Fruit fly (Drosophila melanogaster): ENCODE results near the gene Jon25Bii.

Gene Jon25Bii

dm6 chr2L:4997401-4998259 lies 44.7 kb upstream of the Jon25Bii start (continued):
- TF ChIP-seq HLH4C (GFP tag; IDR thresholded peaks at IDR 0.05; ENCODE audit: partially characterized antibody): peak; percentile 66
- TF ChIP-seq sens-2 (GFP tag; IDR thresholded peaks at IDR 0.05): peak; percentile 99
- TF ChIP-seq pfk (GFP tag; optimal IDR thresholded peaks at IDR 0.05): peak; percentile 50
- peak; percentile 65 for TF ChIP-seq CG14860 (GFP tag; IDR thresholded peaks at IDR 0.05; ENCODE audit: partially characterized antibody)
- peak; percentile 96 for TF ChIP-seq CG7357 (GFP tag; IDR thresholded peaks at IDR 0.05)
- TF ChIP-seq unpg (GFP tag; optimal IDR thresholded peaks at IDR 0.05): peak; percentile 100
- TF ChIP-seq CG10654 (GFP tag; optimal IDR thresholded peaks at IDR 0.05): peak; percentile 99
- TF ChIP-seq schlank (tag; optimal IDR thresholded peaks at IDR 0.05): peak; percentile 96
- TF ChIP-seq salm (tag; optimal IDR thresholded peaks at IDR 0.05): peak; percentile 98
- TF ChIP-seq Aef1 (GFP tag; IDR thresholded peaks at IDR 0.05): peak; percentile 99
- TF ChIP-seq BEAF-32 (GFP tag; optimal IDR thresholded peaks at IDR 0.05): peak; percentile 24
- TF ChIP-seq nau (GFP tag; optimal IDR thresholded peaks at IDR 0.05): peak; percentile 98
- peak; percentile 99 for TF ChIP-seq CG8089 (GFP tag; optimal IDR thresholded peaks at IDR 0.05)
- peak; percentile 99 for TF ChIP-seq CG2678 (tag; optimal IDR thresholded peaks at IDR 0.05)
- peak; percentile 99 for TF ChIP-seq CG30431 (GFP tag; optimal IDR thresholded peaks at IDR 0.05)
- TF ChIP-seq Usf (GFP tag; optimal IDR thresholded peaks at IDR 0.05): peak; percentile 98
- peak; percentile 88 for TF ChIP-seq ftz-f1 (GFP tag; optimal IDR thresholded peaks at IDR 0.05)
- peak; percentile 97 for TF ChIP-seq CG17568 (GFP tag; optimal IDR thresholded peaks at IDR 0.05)
- TF ChIP-seq CG11247 (GFP tag; IDR thresholded peaks at IDR 0.05): peak; percentile 99
- peak; percentile 99 for TF ChIP-seq ap (GFP tag; IDR thresholded peaks at IDR 0.05)
- peak; percentile 98 to 99 for TF ChIP-seq bsh (GFP tag; optimal IDR thresholded peaks at IDR 0.05)
- TF ChIP-seq sna (GFP tag; IDR thresholded peaks at IDR 0.05; ENCODE audit: partially characterized antibody): peak; percentile 52; the same call in 1 of the 2 replicates
- TF ChIP-seq chn (GFP tag; optimal IDR thresholded peaks at IDR 0.05): peak; percentile 99
- TF ChIP-seq Mes4 (GFP tag; optimal IDR thresholded peaks at IDR 0.05): peak; percentile 99
- peak; percentile 98 for TF ChIP-seq Deaf1 (tag; optimal IDR thresholded peaks at IDR 0.05)
- TF ChIP-seq caup (GFP tag; optimal IDR thresholded peaks at IDR 0.05; ENCODE audit: severe bottlenecking): peak; percentile 98
- TF ChIP-seq CG30403 (GFP tag; optimal IDR thresholded peaks at IDR 0.05): peak; percentile 99
- TF ChIP-seq disco-r (GFP tag; optimal IDR thresholded peaks at IDR 0.05): peak; percentile 99
- peak; percentile 99 for TF ChIP-seq CG4282 (GFP tag; optimal IDR thresholded peaks at IDR 0.05)
- TF ChIP-seq tup (GFP tag; optimal IDR thresholded peaks at IDR 0.05): peak; percentile 98
- TF ChIP-seq CG9876 (GFP tag; optimal IDR thresholded peaks at IDR 0.05): peak; percentile 99
- peak; percentile 99 for TF ChIP-seq CG4424 (GFP tag; optimal IDR thresholded peaks at IDR 0.05)
- peak; percentile 98 for TF ChIP-seq sr (GFP tag; IDR thresholded peaks at IDR 0.05)
- peak; percentile 99 for TF ChIP-seq CG2712 (tag; optimal IDR thresholded peaks at IDR 0.05)
- TF ChIP-seq nmo (GFP tag; optimal IDR thresholded peaks at IDR 0.05): peak; percentile 99
- peak in 1 of 3 experiments; percentile 95 for TF ChIP-seq Stat92E (GFP tag; optimal IDR thresholded peaks at IDR 0.05)
- peak; percentile 99 for TF ChIP-seq Ptx1 (GFP tag; IDR thresholded peaks at IDR 0.05)
- TF ChIP-seq ttk (GFP tag; IDR thresholded peaks at IDR 0.05): peak; percentile 99
- TF ChIP-seq klu (GFP tag; IDR thresholded peaks at IDR 0.05): peak; percentile 98
- TF ChIP-seq ATbp (GFP tag; optimal IDR thresholded peaks at IDR 0.05): peak; percentile 99
- peak; percentile 99 for TF ChIP-seq CG14014 (GFP tag; IDR thresholded peaks at IDR 0.05)
- peak; percentile 98 for TF ChIP-seq CG16779 (GFP tag; IDR thresholded peaks at IDR 0.05)
- TF ChIP-seq sim (GFP tag; IDR thresholded peaks at IDR 0.05): peak; percentile 97
- peak; percentile 94 for TF ChIP-seq Neu2 (GFP tag; optimal IDR thresholded peaks at IDR 0.05; ENCODE audit: borderline replicate concordance)
- TF ChIP-seq pho (GFP tag; optimal IDR thresholded peaks at IDR 0.05): peak; percentile 99
- peak; percentile 88 for TF ChIP-seq CG7745 (tag; optimal IDR thresholded peaks at IDR 0.05)
- peak; percentile 92 for TF ChIP-seq CG10321 (GFP tag; IDR thresholded peaks at IDR 0.05)
- TF ChIP-seq luna (GFP tag; optimal IDR thresholded peaks at IDR 0.05): peak; percentile 98

All from whole organism, embryonic.